Worm (Caenorhabditis elegans) whole organism, early embryonic: Measurements from ENCODE around the gene F44B9.10.

Experiments used
- B0310.2 ChIP-seq: sonication (generic microtip); optimal IDR thresholded peaks from 2 replicates; lab custom pipeline; 2016; ENCODE audit warnings: mild to moderate bottlenecking, missing genetic modification characterization, missing compliant biosample characterization
- F13C5.2 ChIP-seq: sonication (generic microtip); optimal IDR thresholded peaks from 2 replicates; lab custom pipeline; 2017; ENCODE audit warnings: mild to moderate bottlenecking, missing genetic modification characterization, inconsistent platforms, missing compliant biosample characterization
- aly-1 ChIP-seq: sonication (generic microtip); optimal IDR thresholded peaks from 2 replicates; lab custom pipeline; 2016; ENCODE audit warnings: missing genetic modification characterization, missing compliant biosample characterization
- ama-1 ChIP-seq: fragments of 150-350 bp; optimal IDR thresholded peaks from 2 replicates; lab custom pipeline; 2014
- ceh-13 ChIP-seq: fragments of 200-800 bp; sonication (Bioruptor generic); optimal IDR thresholded peaks from 2 replicates; lab custom pipeline; 2018; ENCODE audit warnings: mild to moderate bottlenecking, missing genetic modification characterization, missing compliant biosample characterization
- ceh-36 ChIP-seq: sonication (generic microtip); optimal IDR thresholded peaks from 2 replicates; lab custom pipeline; 2016; ENCODE audit warnings: missing genetic modification characterization, inconsistent platforms, missing compliant biosample characterization
- ets-7 ChIP-seq: sonication (generic microtip); optimal IDR thresholded peaks from 2 replicates; lab custom pipeline; 2016; ENCODE audit warnings: missing genotype, missing genetic modification characterization, missing compliant biosample characterization
- flt-1 ChIP-seq: fragments of 200-800 bp; sonication (Bioruptor generic); IDR thresholded peaks from 2 replicates; pipeline ENCODE4 v1.3.6; 2022; ENCODE audit warnings: missing genetic modification characterization, missing compliant biosample characterization
- hmbx-1 ChIP-seq: sonication (generic microtip); optimal IDR thresholded peaks from 2 replicates; lab custom pipeline; 2016; ENCODE audit warnings: mild to moderate bottlenecking, missing genetic modification characterization, missing compliant biosample characterization
- hmg-4 ChIP-seq: fragments of 200-800 bp; sonication (Bioruptor generic); optimal IDR thresholded peaks from 2 replicates; lab custom pipeline; 2018; ENCODE audit warnings: mild to moderate bottlenecking, missing genetic modification characterization, missing compliant biosample characterization
- hnd-1 ChIP-seq: sonication (generic microtip); optimal IDR thresholded peaks from 2 replicates; lab custom pipeline; 2016; ENCODE audit warnings: missing genetic modification characterization, missing compliant biosample characterization
- pes-1 ChIP-seq: fragments of 200-800 bp; sonication (Bioruptor generic); IDR thresholded peaks from 2 replicates; pipeline ENCODE4 v1.3.6; 2022; ENCODE audit warnings: missing genetic modification reagents, missing genetic modification characterization, missing compliant biosample characterization
- scrt-1 ChIP-seq: fragments of 200-800 bp; sonication (Bioruptor generic); IDR thresholded peaks from 2 replicates; pipeline ENCODE4 v1.3.6; 2022; ENCODE audit warnings: missing genetic modification characterization, missing compliant biosample characterization
- sea-1 ChIP-seq: fragments of 200-800 bp; sonication (Bioruptor generic); conservative IDR thresholded peaks from 2 replicates; pipeline ENCODE4 v1.3.6; 2022; ENCODE audit warnings: missing genetic modification characterization, missing compliant biosample characterization
- tbx-11 ChIP-seq: fragments of 200-800 bp; sonication (Bioruptor generic); IDR thresholded peaks from 2 replicates; pipeline ENCODE4 v1.3.6; 2022; ENCODE audit warnings: missing genetic modification characterization, missing compliant biosample characterization
- tbx-37 ChIP-seq: fragments of 200-800 bp; sonication (Bioruptor generic); conservative IDR thresholded peaks from 2 replicates; pipeline ENCODE4 v1.3.6; 2022; ENCODE audit warnings: missing genetic modification reagents, missing genetic modification characterization, missing compliant biosample characterization
- tra-4 ChIP-seq: sonication (generic microtip); optimal IDR thresholded peaks from 2 replicates; lab custom pipeline; 2017; ENCODE audit warnings: missing genetic modification characterization, missing compliant biosample characterization

F44B9.10 gene

ce11 chrIII:8033534-8033933 lies at the start of gene F44B9.10:
F44B9.10 (minus strand) TSS chrIII:8033634.
- TF ChIP-seq tra-4 (tag; lab: Kevin White, UChicago) (no peak), hmg-4 (GFP tag; lab: Kevin White, UChicago) (no peak)

- TF ChIP-seq flt-1 (GFP tag; lab: Robert Waterston, UW) (no peak), tbx-11 (no peak), F13C5.2 (tag; lab: Kevin White, UChicago) (no peak), B0310.2 (tag; lab: Kevin White, UChicago) (no peak), tbx-37 (GFP tag; lab: Robert Waterston, UW) (no peak), ets-7 (tag; lab: Kevin White, UChicago) (no peak), hnd-1 (tag; lab: Kevin White, UChicago) (no peak), aly-1 (tag; lab: Kevin White, UChicago) (no peak), ama-1 (lab: Kevin White, UChicago) (no peak), ceh-36 (tag; lab: Kevin White, UChicago) (no peak), tra-4 (tag; lab: Kevin White, UChicago) (no peak), hmg-4 (GFP tag; lab: Kevin White, UChicago) (no peak), scrt-1 (GFP tag; lab: Robert Waterston, UW) (no peak), sea-1 (no peak), pes-1 (no peak), hmbx-1 (tag; lab: Kevin White, UChicago) (no peak)
These were observed 46.8 kb upstream of the F44B9.10 start, which contains the start of the genes dcr-1 and apc-2 for ce11 chrIII:8080165-8080738. dcr-1 (minus strand) TSS chrIII:8080281. apc-2 (plus strand) TSS chrIII:8080629.

- TF ChIP-seq tbx-37 (GFP tag; lab: Robert Waterston, UW) (no peak), ceh-36 (tag; lab: Kevin White, UChicago) (no peak), hmbx-1 (tag; lab: Kevin White, UChicago) (no peak), tbx-11 (no peak), ceh-13 (no peak), ets-7 (tag; lab: Kevin White, UChicago) (no peak), scrt-1 (GFP tag; lab: Robert Waterston, UW) (no peak), ama-1 (lab: Kevin White, UChicago) (no peak), hnd-1 (tag; lab: Kevin White, UChicago) (no peak), sea-1 (no peak), F13C5.2 (tag; lab: Kevin White, UChicago) (no peak), tra-4 (tag; lab: Kevin White, UChicago) (no peak), aly-1 (tag; lab: Kevin White, UChicago) (no peak), flt-1 (GFP tag; lab: Robert Waterston, UW) (no peak), hmg-4 (GFP tag; lab: Kevin White, UChicago) (no peak), pes-1 (no peak), B0310.2 (tag; lab: Kevin White, UChicago) (no peak)
These were observed 43.7 kb upstream of the F44B9.10 start for ce11 chrIII:8077180-8077579.

- TF ChIP-seq aly-1 (tag; lab: Kevin White, UChicago) = no peak
- TF ChIP-seq hnd-1 (tag; lab: Kevin White, UChicago) = no peak
- TF ChIP-seq ets-7 (tag; lab: Kevin White, UChicago) = no peak
- TF ChIP-seq hmg-4 (GFP tag; lab: Kevin White, UChicago) = no peak
- TF ChIP-seq tbx-37 (GFP tag; lab: Robert Waterston, UW) = no peak
- TF ChIP-seq F13C5.2 (tag; lab: Kevin White, UChicago) = no peak
- TF ChIP-seq pes-1 = no peak
- no peak for TF ChIP-seq hmbx-1 (tag; lab: Kevin White, UChicago)
- TF ChIP-seq scrt-1 (GFP tag; lab: Robert Waterston, UW) = 0 out of 2 replicates have a peak, but pooled peaks have one; percentile 8
These were observed 35.8 kb upstream of the F44B9.10 start for ce11 chrIII:8069206-8069605.

ce11 chrIII:8067798-8068197 lies 34.4 kb upstream of the F44B9.10 start:
- TF ChIP-seq sea-1 = no peak
- TF ChIP-seq aly-1 (tag; lab: Kevin White, UChicago) = no peak
- no peak for TF ChIP-seq F13C5.2 (tag; lab: Kevin White, UChicago)
- TF ChIP-seq hnd-1 (tag; lab: Kevin White, UChicago) = no peak
- TF ChIP-seq ama-1 (lab: Kevin White, UChicago) = no peak
- no peak for TF ChIP-seq tbx-11
- no peak for TF ChIP-seq tra-4 (tag; lab: Kevin White, UChicago)
- TF ChIP-seq hmg-4 (GFP tag; lab: Kevin White, UChicago) = no peak
- TF ChIP-seq B0310.2 (tag; lab: Kevin White, UChicago) = no peak
- TF ChIP-seq hmbx-1 (tag; lab: Kevin White, UChicago) = no peak
- no peak for TF ChIP-seq tbx-37 (GFP tag; lab: Robert Waterston, UW)
- TF ChIP-seq ceh-13 = no peak
- TF ChIP-seq scrt-1 (GFP tag; lab: Robert Waterston, UW) = no peak
- no peak for TF ChIP-seq pes-1
- no peak for TF ChIP-seq ets-7 (tag; lab: Kevin White, UChicago)
- TF ChIP-seq flt-1 (GFP tag; lab: Robert Waterston, UW) = no peak

- TF ChIP-seq tbx-37 (GFP tag; lab: Robert Waterston, UW) (no peak), sea-1 (no peak), ceh-36 (tag; lab: Kevin White, UChicago) (no peak), hmg-4 (GFP tag; lab: Kevin White, UChicago) (no peak), tbx-11 (no peak), ets-7 (tag; lab: Kevin White, UChicago) (no peak), ceh-13 (no peak), scrt-1 (GFP tag; lab: Robert Waterston, UW) (no peak)
These were observed 33.6 kb upstream of the F44B9.10 start, which contains the start of gene pros-1 for ce11 chrIII:8066989-8067388. pros-1 (plus strand) TSS chrIII:8067289.

ce11 chrIII:8065101-8065500 lies 31.7 kb upstream of the F44B9.10 start:
- TF ChIP-seq B0310.2 (tag; lab: Kevin White, UChicago) (no peak), pes-1 (no peak), sea-1 (no peak), hnd-1 (tag; lab: Kevin White, UChicago) (no peak), scrt-1 (GFP tag; lab: Robert Waterston, UW) (no peak), ceh-36 (tag; lab: Kevin White, UChicago) (no peak), hmg-4 (GFP tag; lab: Kevin White, UChicago) (no peak), aly-1 (tag; lab: Kevin White, UChicago) (no peak), tbx-37 (GFP tag; lab: Robert Waterston, UW) (no peak), tbx-11 (no peak), ama-1 (lab: Kevin White, UChicago) (no peak), F13C5.2 (tag; lab: Kevin White, UChicago) (no peak), ets-7 (tag; lab: Kevin White, UChicago) (no peak), hmbx-1 (tag; lab: Kevin White, UChicago) (no peak), ceh-13 (no peak), tra-4 (tag; lab: Kevin White, UChicago) (no peak)
